Fruit fly (Drosophila melanogaster) whole organism, embryonic: ENCODE results near the gene CG14903.

Experiments used
- CG10543 ChIP-seq: fragments of 200-800 bp; sonication (Bioruptor generic); optimal IDR thresholded peaks from 3 replicates; lab custom pipeline; 2017; ENCODE audit warnings: missing biosample characterization, mild to moderate bottlenecking, missing genetic modification characterization, moderate library complexity
- CG10565 ChIP-seq: fragments of 200-800 bp; sonication (Bioruptor generic); optimal IDR thresholded peaks from 3 replicates; lab custom pipeline; 2016; ENCODE audit warnings: missing biosample characterization, mild to moderate bottlenecking, missing genetic modification characterization
- CG11247 ChIP-seq: fragments of 200-800 bp; sonication (Bioruptor generic); IDR thresholded peaks from 2 replicates; pipeline ENCODE4 v1.3.6; 2022; ENCODE audit warnings: missing biosample characterization, missing genetic modification characterization
- CG12236 ChIP-seq: fragments of 200-800 bp; sonication (Bioruptor generic); optimal IDR thresholded peaks from 2 replicates; lab custom pipeline; 2016; ENCODE audit warnings: missing biosample characterization, missing genetic modification characterization
- CG12299 ChIP-seq: fragments of 200-800 bp; sonication (Bioruptor generic); optimal IDR thresholded peaks from 2 replicates; lab custom pipeline; 2018; ENCODE audit warnings: missing biosample characterization, mild to moderate bottlenecking, missing genetic modification characterization
- CG13123 ChIP-seq: fragments of 200-800 bp; sonication (Bioruptor generic); optimal IDR thresholded peaks from 2 replicates; lab custom pipeline; 2016; ENCODE audit warnings: missing biosample characterization, missing genetic modification characterization
- CG13296 ChIP-seq: fragments of 200-800 bp; sonication (Bioruptor generic); optimal IDR thresholded peaks from 3 replicates; lab custom pipeline; 2018; ENCODE audit warnings: missing biosample characterization, mild to moderate bottlenecking, missing genetic modification characterization
- CG14014 ChIP-seq: fragments of 200-800 bp; sonication (Bioruptor generic); IDR thresholded peaks from 2 replicates; pipeline ENCODE4 v1.3.6; 2022; ENCODE audit warnings: missing biosample characterization, missing genetic modification characterization
- CG16863 ChIP-seq: fragments of 200-800 bp; sonication (Bioruptor generic); optimal IDR thresholded peaks from 3 replicates; lab custom pipeline; 2016; ENCODE audit warnings: missing biosample characterization, missing genetic modification characterization
- CG18262 ChIP-seq: fragments of 200-800 bp; optimal IDR thresholded peaks from 3 replicates; lab custom pipeline; 2019; ENCODE audit warnings: missing biosample characterization, mild to moderate bottlenecking, missing genetic modification characterization, moderate library complexity
- CG31365 ChIP-seq: fragments of 200-800 bp; sonication (Bioruptor generic); optimal IDR thresholded peaks from 2 replicates; lab custom pipeline; 2018; ENCODE audit warnings: missing biosample characterization, mild to moderate bottlenecking, missing genetic modification characterization
- CG32767 ChIP-seq: fragments of 200-800 bp; sonication (Bioruptor generic); IDR thresholded peaks from 2 replicates; pipeline ENCODE4 v1.3.6; 2022; ENCODE audit warnings: missing biosample characterization, missing genetic modification characterization
- CG42726 ChIP-seq: fragments of 200-800 bp; sonication (Bioruptor generic); IDR thresholded peaks from 2 replicates; pipeline ENCODE4 v1.3.6; 2022; ENCODE audit warnings: missing biosample characterization, missing genetic modification characterization; ENCODE audit not compliant: partially characterized antibody
- CG6765 ChIP-seq: fragments of 200-800 bp; sonication (Bioruptor generic); optimal IDR thresholded peaks from 3 replicates; lab custom pipeline; 2017; ENCODE audit warnings: missing biosample characterization, mild to moderate bottlenecking, missing genetic modification characterization
- CG7372 ChIP-seq: fragments of 200-800 bp; sonication (Bioruptor generic); IDR thresholded peaks from 2 replicates; pipeline ENCODE4 v1.3.6; 2022; ENCODE audit warnings: missing biosample characterization, missing genetic modification characterization
- CG9437 ChIP-seq: fragments of 200-800 bp; sonication (Bioruptor generic); optimal IDR thresholded peaks from 2 replicates; lab custom pipeline; 2018; ENCODE audit warnings: missing biosample characterization, mild to moderate bottlenecking, missing genetic modification characterization
- CG9609 ChIP-seq: fragments of 200-800 bp; sonication (Bioruptor generic); optimal IDR thresholded peaks from 3 replicates; lab custom pipeline; 2016; ENCODE audit warnings: missing biosample characterization, missing genetic modification characterization
- CG9932 ChIP-seq: fragments of 200-800 bp; sonication (Bioruptor generic); IDR thresholded peaks from 2 replicates; pipeline ENCODE4 v1.3.6; 2022; ENCODE audit warnings: missing biosample characterization, missing genetic modification characterization
- Camta ChIP-seq: fragments of 200-800 bp; sonication (Bioruptor generic); optimal IDR thresholded peaks from 2 replicates; lab custom pipeline; 2016; ENCODE audit warnings: missing biosample characterization, missing genetic modification characterization
- Kr ChIP-seq: fragments of 200-800 bp; sonication (Bioruptor generic); optimal IDR thresholded peaks from 2 replicates; lab custom pipeline; 2017; ENCODE audit warnings: missing biosample characterization, mild to moderate bottlenecking, missing genetic modification characterization
- Mrtf ChIP-seq: fragments of 200-800 bp; sonication (Bioruptor generic); IDR thresholded peaks from 3 replicates; pipeline ENCODE4 v1.3.6; 2022; ENCODE audit warnings: missing biosample characterization, missing genetic modification characterization
- NFAT ChIP-seq: fragments of 200-800 bp; sonication (Bioruptor generic); IDR thresholded peaks from 2 replicates; pipeline ENCODE4 v1.3.6; 2022; ENCODE audit warnings: missing biosample characterization, missing genetic modification characterization
- Nf-YB ChIP-seq: fragments of 200-800 bp; sonication (Bioruptor generic); optimal IDR thresholded peaks from 3 replicates; lab custom pipeline; 2019; ENCODE audit warnings: missing biosample characterization, mild to moderate bottlenecking, missing genetic modification characterization, moderate library complexity
- NfI ChIP-seq: fragments of 200-800 bp; sonication (Bioruptor generic); optimal IDR thresholded peaks from 3 replicates; lab custom pipeline; 2018; ENCODE audit warnings: missing biosample characterization, mild to moderate bottlenecking, missing genetic modification characterization, moderate library complexity
- Oli ChIP-seq: fragments of 200-800 bp; sonication (Bioruptor generic); optimal IDR thresholded peaks from 2 replicates; lab custom pipeline; 2018; ENCODE audit warnings: missing biosample characterization, mild to moderate bottlenecking, missing genetic modification characterization, moderate library complexity
- Pdp1 ChIP-seq, 2 experiments: fragments of 200-800 bp; sonication (Bioruptor generic); optimal IDR thresholded peaks; 3 replicates each; lab custom pipeline; 2016; ENCODE audit warnings: missing biosample characterization in 2 of 2, missing genetic modification characterization in 2 of 2, mild to moderate bottlenecking in 1 of 2, moderate library complexity in 1 of 2
- Sox102F ChIP-seq: fragments of 200-800 bp; sonication (Bioruptor generic); optimal IDR thresholded peaks from 2 replicates; lab custom pipeline; 2018; ENCODE audit warnings: missing biosample characterization, mild to moderate bottlenecking, missing genetic modification characterization, moderate library complexity
- Xrp1 ChIP-seq: fragments of 200-800 bp; sonication (Bioruptor generic); IDR thresholded peaks from 2 replicates; pipeline ENCODE4 v1.3.6; 2022; ENCODE audit warnings: missing biosample characterization, missing genetic modification characterization
- ci ChIP-seq: fragments of 200-800 bp; sonication (Bioruptor generic); IDR thresholded peaks from 3 replicates; pipeline ENCODE4 v1.3.6; 2022; ENCODE audit warnings: missing biosample characterization, missing genetic modification characterization
- crol ChIP-seq: fragments of 200-800 bp; sonication (Bioruptor generic); IDR thresholded peaks from 2 replicates; pipeline ENCODE4 v1.3.6; 2022; ENCODE audit warnings: missing biosample characterization, missing genetic modification characterization
- en ChIP-seq: fragments of 200-800 bp; sonication (Bioruptor generic); optimal IDR thresholded peaks from 2 replicates; lab custom pipeline; 2016; ENCODE audit warnings: missing biosample characterization, missing genetic modification characterization
- ewg ChIP-seq: fragments of 200-800 bp; sonication (Bioruptor generic); optimal IDR thresholded peaks from 3 replicates; lab custom pipeline; 2017; ENCODE audit warnings: mild to moderate bottlenecking, missing biosample characterization, missing genetic modification reagents, missing genetic modification characterization
- fd64A ChIP-seq: fragments of 200-800 bp; sonication (Bioruptor generic); optimal IDR thresholded peaks from 3 replicates; lab custom pipeline; 2018; ENCODE audit warnings: missing biosample characterization, mild to moderate bottlenecking, missing genetic modification characterization
- insv ChIP-seq, 2 experiments: fragments of 200-800 bp; sonication (Bioruptor generic); optimal IDR thresholded peaks; 3 replicates each; lab custom pipeline; 2016 to 2018; ENCODE audit warnings: missing biosample characterization in 2 of 2, missing genetic modification characterization in 2 of 2
- inv ChIP-seq: fragments of 200-800 bp; sonication (Bioruptor generic); IDR thresholded peaks from 2 replicates; pipeline ENCODE4 v1.3.6; 2022; ENCODE audit warnings: missing biosample characterization, missing genetic modification characterization; ENCODE audit not compliant: partially characterized antibody
- kah ChIP-seq: fragments of 200-800 bp; sonication (Bioruptor generic); optimal IDR thresholded peaks from 2 replicates; lab custom pipeline; 2018; ENCODE audit warnings: missing biosample characterization, mild to moderate bottlenecking, missing genetic modification characterization
- lmd ChIP-seq: fragments of 200-800 bp; sonication (Bioruptor generic); IDR thresholded peaks from 2 replicates; pipeline ENCODE4 v1.3.6; 2022; ENCODE audit warnings: missing biosample characterization, missing genetic modification characterization
- nau ChIP-seq: fragments of 200-800 bp; sonication (Bioruptor generic); optimal IDR thresholded peaks from 3 replicates; lab custom pipeline; 2017; ENCODE audit warnings: missing biosample characterization, mild to moderate bottlenecking, missing genetic modification characterization, missing genetic modification reagents
- oc ChIP-seq: fragments of 200-800 bp; sonication (Bioruptor generic); optimal IDR thresholded peaks from 2 replicates; lab custom pipeline; 2018; ENCODE audit warnings: missing biosample characterization, mild to moderate bottlenecking, missing genetic modification characterization, moderate library complexity
- odd ChIP-seq: fragments of 200-800 bp; sonication (Bioruptor generic); optimal IDR thresholded peaks from 2 replicates; lab custom pipeline; 2017; ENCODE audit warnings: missing biosample characterization, mild to moderate bottlenecking, missing genetic modification characterization
- onecut ChIP-seq: fragments of 200-800 bp; sonication (Bioruptor generic); IDR thresholded peaks from 2 replicates; pipeline ENCODE4 v1.3.6; 2022; ENCODE audit warnings: missing biosample characterization, missing genetic modification characterization
- pfk ChIP-seq: fragments of 200-800 bp; sonication (Bioruptor generic); optimal IDR thresholded peaks from 2 replicates; lab custom pipeline; 2018; ENCODE audit warnings: missing biosample characterization, mild to moderate bottlenecking, missing genetic modification characterization, moderate library complexity
- pita ChIP-seq: fragments of 200-800 bp; sonication (Bioruptor generic); optimal IDR thresholded peaks from 2 replicates; lab custom pipeline; 2017; ENCODE audit warnings: missing biosample characterization, mild to moderate bottlenecking, missing genetic modification characterization
- pum ChIP-seq: fragments of 200-800 bp; sonication (Bioruptor generic); optimal IDR thresholded peaks from 2 replicates; lab custom pipeline; 2016; ENCODE audit warnings: missing biosample characterization, missing genetic modification characterization
- ro ChIP-seq: fragments of 200-800 bp; sonication (Bioruptor generic); IDR thresholded peaks from 2 replicates; pipeline ENCODE4 v1.3.6; 2022; ENCODE audit warnings: missing biosample characterization, missing genetic modification characterization
- sd ChIP-seq: fragments of 200-800 bp; sonication (Bioruptor generic); optimal IDR thresholded peaks from 3 replicates; lab custom pipeline; 2018; ENCODE audit warnings: missing biosample characterization, mild to moderate bottlenecking, missing genetic modification characterization, moderate library complexity
- sima ChIP-seq: fragments of 200-800 bp; sonication (Bioruptor generic); optimal IDR thresholded peaks from 2 replicates; lab custom pipeline; 2016; ENCODE audit warnings: missing biosample characterization, missing genetic modification characterization
- trem ChIP-seq: fragments of 200-800 bp; optimal IDR thresholded peaks from 3 replicates; lab custom pipeline; 2019; ENCODE audit warnings: missing biosample characterization, mild to moderate bottlenecking, missing genetic modification characterization, moderate library complexity
- vfl ChIP-seq: fragments of 200-800 bp; sonication (Bioruptor generic); optimal IDR thresholded peaks from 2 replicates; lab custom pipeline; 2016; ENCODE audit warnings: missing biosample characterization, missing genetic modification characterization
- wdn ChIP-seq: fragments of 200-800 bp; sonication (Bioruptor generic); IDR thresholded peaks from 2 replicates; pipeline ENCODE4 v1.3.6; 2022; ENCODE audit warnings: missing biosample characterization, missing genetic modification characterization
- wek ChIP-seq: fragments of 200-800 bp; sonication (Bioruptor generic); optimal IDR thresholded peaks from 3 replicates; lab custom pipeline; 2018; ENCODE audit warnings: missing biosample characterization, mild to moderate bottlenecking, missing genetic modification characterization, moderate library complexity

CG14903 gene

DNA sequence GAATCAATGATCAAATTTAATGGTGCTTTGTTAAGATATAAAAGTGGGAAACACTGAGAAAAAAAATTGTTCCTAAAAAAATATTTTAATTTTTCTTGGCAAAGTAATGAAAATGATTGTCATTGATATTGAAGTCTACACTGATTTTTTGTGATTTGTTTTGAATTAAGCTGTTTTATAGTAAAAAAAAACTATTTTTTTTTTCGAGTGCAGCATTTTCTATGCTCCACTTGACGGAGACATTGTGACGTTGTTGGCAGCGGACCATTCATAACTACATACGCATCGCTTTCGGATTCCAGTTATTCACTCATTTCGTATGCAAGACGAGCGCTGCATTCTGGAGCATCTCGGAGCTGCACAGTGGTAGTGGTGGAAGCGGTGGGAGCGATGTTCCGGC, 49.4 kb downstream of the CG14903 start (continued):
- peak; percentile 18; the same call in 1 of the 2 replicates for TF ChIP-seq crol (GFP tag; lab: Robert Waterston, UW)
- peak; percentile 36 for TF ChIP-seq nau (GFP tag; lab: Kevin White, UChicago)
- TF ChIP-seq insv (GFP tag; optimal IDR thresholded peaks at IDR 0.05; lab: Kevin White, UChicago), result no peak
- TF ChIP-seq CG13123, result no peak
- TF ChIP-seq NfI, result no peak
- TF ChIP-seq wek (GFP tag; lab: Kevin White, UChicago), result no peak
- peak; percentile 12 for TF ChIP-seq CG9437
- peak; percentile 87 for TF ChIP-seq trem
- TF ChIP-seq odd (GFP tag; lab: Kevin White, UChicago), result no peak
- TF ChIP-seq CG16863, result no peak
- peak; percentile 64 for TF ChIP-seq oc (tag; lab: Kevin White, UChicago)
- TF ChIP-seq Kr (GFP tag; lab: Kevin White, UChicago), result no peak
- no peak for TF ChIP-seq CG9609 (GFP tag; lab: Kevin White, UChicago)
- TF ChIP-seq ro, result no peak
- peak; percentile 38 for TF ChIP-seq sd (tag; lab: Kevin White, UChicago)
- no peak for TF ChIP-seq CG10565
- TF ChIP-seq wdn (GFP tag; lab: Robert Waterston, UW), result no peak
- TF ChIP-seq CG13296 (GFP tag; lab: Kevin White, UChicago), result no peak
- TF ChIP-seq ci, result peak; percentile 91
- no peak for TF ChIP-seq en
- no peak for TF ChIP-seq CG12236 (GFP tag; lab: Kevin White, UChicago)
- no peak for TF ChIP-seq NFAT (GFP tag; lab: Robert Waterston, UW)
- TF ChIP-seq Xrp1 (GFP tag; lab: Robert Waterston, UW), result peak; percentile 93
- peak; percentile 46 for TF ChIP-seq Camta (GFP tag; lab: Kevin White, UChicago)
- peak; percentile 86 for TF ChIP-seq Sox102F (GFP tag; lab: Kevin White, UChicago)
- no peak for TF ChIP-seq Nf-YB (GFP tag; lab: Kevin White, UChicago)
- no peak for TF ChIP-seq CG31365 (tag; lab: Kevin White, UChicago)
- no peak for TF ChIP-seq ewg (GFP tag; lab: Kevin White, UChicago)
- TF ChIP-seq pum (GFP tag; lab: Kevin White, UChicago), result peak; percentile 60
- peak; percentile 73 for TF ChIP-seq lmd
- TF ChIP-seq fd64A (GFP tag; lab: Kevin White, UChicago), result no peak
- TF ChIP-seq CG42726 (GFP tag; lab: Robert Waterston, UW), result no peak
- peak; percentile 88 for TF ChIP-seq CG18262 (tag; lab: Kevin White, UChicago)
- peak in 1 of 2 experiments; percentile 44 for TF ChIP-seq Pdp1 (GFP tag; optimal IDR thresholded peaks at IDR 0.05; lab: Kevin White, UChicago)
- peak; percentile 61 for TF ChIP-seq CG7372
- peak; percentile 64 for TF ChIP-seq onecut (GFP tag; lab: Robert Waterston, UW)
- TF ChIP-seq kah (GFP tag; lab: Kevin White, UChicago), result peak; percentile 49
- peak; percentile 35; the same call in 1 of the 2 replicates for TF ChIP-seq CG14014
- no peak for TF ChIP-seq inv
- no peak for TF ChIP-seq vfl (GFP tag; lab: Kevin White, UChicago)
- peak; percentile 68 for TF ChIP-seq Oli (tag; lab: Kevin White, UChicago)
- no peak for TF ChIP-seq pita
- TF ChIP-seq CG9932, result no peak
- peak; percentile 11; the same call in 1 of the 2 replicates for TF ChIP-seq CG11247 (GFP tag; lab: Robert Waterston, UW)
- TF ChIP-seq CG12299 (tag; lab: Kevin White, UChicago), result peak; percentile 26
- TF ChIP-seq sima (GFP tag; lab: Kevin White, UChicago), result no peak
- TF ChIP-seq CG32767 (GFP tag; lab: Robert Waterston, UW), result peak; percentile 72
- TF ChIP-seq CG10543 (GFP tag; lab: Kevin White, UChicago), result no peak
- TF ChIP-seq Mrtf (GFP tag; lab: Robert Waterston, UW), result peak; percentile 55; the same call in 2 of the 3 replicates
- TF ChIP-seq pfk (GFP tag; lab: Kevin White, UChicago), result no peak
- TF ChIP-seq CG6765, result no peak
